Fruit fly (Drosophila melanogaster): ENCODE results near the gene CG11786.
A peak's percentile ranks its signal among the peaks of the same experiment; 100 is the strongest.

CG11786 gene

dm6 chr3R:25047504-25047903 is 1.4 kb downstream of the CG11786 start, which contains the start of gene CG11790 (continued):
- peak; percentile 80 for TF ChIP-seq Med (GFP tag)
- peak; percentile 2 for TF ChIP-seq CG13296 (GFP tag; optimal IDR thresholded peaks at IDR 0.05)
- peak; percentile 69 for TF ChIP-seq ftz-f1 (GFP tag; optimal IDR thresholded peaks at IDR 0.05)
- TF ChIP-seq CG17802 (tag; optimal IDR thresholded peaks at IDR 0.05): no peak
- TF ChIP-seq CG5245 (GFP tag; optimal IDR thresholded peaks at IDR 0.05): no peak
- TF ChIP-seq ato (GFP tag; IDR thresholded peaks at IDR 0.05; ENCODE audit: partially characterized antibody): peak; percentile 82
- no peak for TF ChIP-seq nau (GFP tag; optimal IDR thresholded peaks at IDR 0.05)
- no peak for TF ChIP-seq lab (GFP tag; optimal IDR thresholded peaks at IDR 0.05)
- peak; percentile 84; the same call in 2 of the 3 replicates for TF ChIP-seq Opbp (GFP tag; IDR thresholded peaks at IDR 0.05; ENCODE audit: partially characterized antibody)
- TF ChIP-seq HLH4C (GFP tag; IDR thresholded peaks at IDR 0.05; ENCODE audit: partially characterized antibody): peak; percentile 72
- peak; percentile 70; the same call in 1 of the 2 replicates for TF ChIP-seq CG42726 (GFP tag; IDR thresholded peaks at IDR 0.05; ENCODE audit: partially characterized antibody)
- TF ChIP-seq E2f2 (GFP tag; IDR thresholded peaks at IDR 0.05): 0 out of 2 replicates have a peak, but pooled peaks have one; percentile 21
- TF ChIP-seq CG3995 (GFP tag; optimal IDR thresholded peaks at IDR 0.05): peak; percentile 87
- no peak for TF ChIP-seq CG12744 (GFP tag; optimal IDR thresholded peaks at IDR 0.05)
- peak; percentile 88 for TF ChIP-seq CG13287 (GFP tag; IDR thresholded peaks at IDR 0.05; ENCODE audit: partially characterized antibody)
- TF ChIP-seq CG32532 (GFP tag; IDR thresholded peaks at IDR 0.05): peak; percentile 43; the same call in 1 of the 2 replicates
- TF ChIP-seq lilli (GFP tag; optimal IDR thresholded peaks at IDR 0.05): peak; percentile 7
- peak; percentile 85 for TF ChIP-seq bbx (GFP tag; IDR thresholded peaks at IDR 0.05; ENCODE audit: partially characterized antibody)
- no peak for TF ChIP-seq en (GFP tag; optimal IDR thresholded peaks at IDR 0.05)
- no peak for TF ChIP-seq vfl (GFP tag; optimal IDR thresholded peaks at IDR 0.05)
- peak; percentile 25; the same call in 1 of the 2 replicates for TF ChIP-seq Xrp1 (GFP tag; IDR thresholded peaks at IDR 0.05)
- peak; percentile 61; the same call in 2 of the 3 replicates for TF ChIP-seq hb (GFP tag; IDR thresholded peaks at IDR 0.05; ENCODE audit: partially characterized antibody)
- TF ChIP-seq Trl (optimal IDR thresholded peaks at IDR 0.05): no peak
- no peak for TF ChIP-seq Trl (GFP tag; optimal IDR thresholded peaks at IDR 0.05)
- TF ChIP-seq Ets65A (GFP tag): peak; percentile 43
- TF ChIP-seq CG17186 (GFP tag; optimal IDR thresholded peaks at IDR 0.05): peak; percentile 18
- TF ChIP-seq CG4360 (GFP tag; IDR thresholded peaks at IDR 0.05): no peak
- no peak for TF ChIP-seq CG4282 (GFP tag; optimal IDR thresholded peaks at IDR 0.05)
- TF ChIP-seq Gug (GFP tag; IDR thresholded peaks at IDR 0.05): no peak; the same call in 3 of the 4 replicates

dm6 chr3R:25049383-25049741 is 3.2 kb downstream of the CG11786 start, which contains the start of gene CG11791:
CG11791 (plus strand) TSS chr3R:25049616.
- no peak for TF ChIP-seq sens-2 (GFP tag; IDR thresholded peaks at IDR 0.05)
- TF ChIP-seq CG30020 (tag; optimal IDR thresholded peaks at IDR 0.05): peak; percentile 36
- no peak for TF ChIP-seq CkIIα-i1 (GFP tag; IDR thresholded peaks at IDR 0.05)
- peak; percentile 43 for TF ChIP-seq Myb (GFP tag; optimal IDR thresholded peaks at IDR 0.05)
- peak; percentile 65 for TF ChIP-seq gfzf (GFP tag; optimal IDR thresholded peaks at IDR 0.05)
- TF ChIP-seq CG3407 (GFP tag; optimal IDR thresholded peaks at IDR 0.05): no peak
- TF ChIP-seq Sin3A (optimal IDR thresholded peaks at IDR 0.05): peak; percentile 17
- TF ChIP-seq pfk (GFP tag; optimal IDR thresholded peaks at IDR 0.05): peak; percentile 95
- TF ChIP-seq CG3995 (GFP tag; optimal IDR thresholded peaks at IDR 0.05): peak; percentile 83
- TF ChIP-seq CG15514 (GFP tag; optimal IDR thresholded peaks at IDR 0.05): peak; percentile 29
- TF ChIP-seq HLH54F (GFP tag; optimal IDR thresholded peaks at IDR 0.05): peak; percentile 1
- peak; percentile 95 for TF ChIP-seq CG1603 (tag; optimal IDR thresholded peaks at IDR 0.05)
- peak; percentile 6 for TF ChIP-seq phol (tag; optimal IDR thresholded peaks at IDR 0.05)
- peak; percentile 71 for TF ChIP-seq Dp (GFP tag; optimal IDR thresholded peaks at IDR 0.05)
- peak; percentile 28 for TF ChIP-seq pzg (GFP tag; optimal IDR thresholded peaks at IDR 0.05)
- TF ChIP-seq CG6272 (GFP tag; IDR thresholded peaks at IDR 0.05): no peak
- no peak for TF ChIP-seq CG8290 (GFP tag; optimal IDR thresholded peaks at IDR 0.05)
- TF ChIP-seq CG8290 (tag; optimal IDR thresholded peaks at IDR 0.05): peak in 1 of 2 experiments; percentile 11

All from whole organism, embryonic.